Fruit fly (Drosophila melanogaster) whole organism, prepupa: Measurements from ENCODE around the gene CG2003.

Experiments
- Blimp-1 ChIP-seq: fragments of 200-800 bp; sonication (Bioruptor generic); optimal IDR thresholded peaks from 3 replicates; lab custom pipeline; 2017; ENCODE audit warnings: missing biosample characterization, missing genetic modification characterization, mild to moderate bottlenecking, moderate library complexity, missing genetic modification reagents
- CG10631 ChIP-seq: fragments of 200-800 bp; sonication (Bioruptor generic); optimal IDR thresholded peaks from 2 replicates; lab custom pipeline; 2016; ENCODE audit warnings: missing biosample characterization, missing genetic modification characterization
- CG10669 ChIP-seq: fragments of 200-800 bp; sonication (Bioruptor generic); optimal IDR thresholded peaks from 3 replicates; lab custom pipeline; 2018; ENCODE audit warnings: missing biosample characterization, mild to moderate bottlenecking, missing genetic modification characterization, moderate library complexity
- CG11902 ChIP-seq: fragments of 200-800 bp; sonication (Bioruptor generic); optimal IDR thresholded peaks from 3 replicates; lab custom pipeline; 2016; ENCODE audit warnings: missing biosample characterization, missing genetic modification characterization
- CG15336 ChIP-seq: fragments of 200-800 bp; sonication (Bioruptor generic); IDR thresholded peaks from 2 replicates; pipeline ENCODE4 v1.3.6; 2022; ENCODE audit warnings: missing biosample characterization, missing genetic modification characterization
- CG1621 ChIP-seq: fragments of 200-800 bp; sonication (Bioruptor generic); optimal IDR thresholded peaks from 3 replicates; lab custom pipeline; 2018; ENCODE audit warnings: missing biosample characterization, mild to moderate bottlenecking, missing genetic modification characterization
- CG16779 ChIP-seq: fragments of 200-800 bp; sonication (Bioruptor generic); optimal IDR thresholded peaks from 3 replicates; lab custom pipeline; 2017; ENCODE audit warnings: missing biosample characterization, mild to moderate bottlenecking, missing genetic modification characterization
- CG3032 ChIP-seq: fragments of 200-800 bp; optimal IDR thresholded peaks from 2 replicates; lab custom pipeline; 2019; ENCODE audit warnings: missing biosample characterization, mild to moderate bottlenecking, missing genetic modification characterization, moderate library complexity
- CG31627 ChIP-seq: fragments of 200-800 bp; sonication (Bioruptor generic); optimal IDR thresholded peaks from 3 replicates; lab custom pipeline; 2016; ENCODE audit warnings: missing biosample characterization, missing genetic modification characterization
- CG32006 ChIP-seq: fragments of 200-800 bp; sonication (Bioruptor generic); optimal IDR thresholded peaks from 3 replicates; lab custom pipeline; 2017; ENCODE audit warnings: missing biosample characterization, mild to moderate bottlenecking, missing genetic modification characterization
- CG34406 ChIP-seq: fragments of 200-800 bp; sonication (Bioruptor generic); optimal IDR thresholded peaks from 3 replicates; lab custom pipeline; 2016; ENCODE audit warnings: missing biosample characterization, missing genetic modification characterization
- CG3919 ChIP-seq: fragments of 200-800 bp; sonication (Bioruptor generic); optimal IDR thresholded peaks from 3 replicates; lab custom pipeline; 2016; ENCODE audit warnings: missing biosample characterization, missing genetic modification characterization
- CG4318 ChIP-seq: fragments of 200-800 bp; sonication (Bioruptor generic); optimal IDR thresholded peaks from 3 replicates; lab custom pipeline; 2017; ENCODE audit warnings: missing biosample characterization, mild to moderate bottlenecking, missing genetic modification characterization
- CG6163 ChIP-seq: fragments of 200-800 bp; sonication (Bioruptor generic); IDR thresholded peaks from 3 replicates; pipeline ENCODE4 v1.3.6; 2022; ENCODE audit warnings: missing biosample characterization, missing genetic modification characterization
- CG6276 ChIP-seq: fragments of 200-800 bp; sonication (Bioruptor generic); optimal IDR thresholded peaks from 2 replicates; lab custom pipeline; 2017; ENCODE audit warnings: missing biosample characterization, mild to moderate bottlenecking, missing genetic modification characterization
- CG6808 ChIP-seq: fragments of 200-800 bp; sonication (Bioruptor generic); optimal IDR thresholded peaks from 3 replicates; lab custom pipeline; 2017; ENCODE audit warnings: missing biosample characterization, missing genetic modification characterization, mild to moderate bottlenecking, moderate library complexity, missing genetic modification reagents
- CG7368 ChIP-seq: fragments of 200-800 bp; sonication (Bioruptor generic); optimal IDR thresholded peaks from 3 replicates; lab custom pipeline; 2016; ENCODE audit warnings: missing biosample characterization, missing genetic modification characterization
- CG8119 ChIP-seq: fragments of 200-800 bp; sonication (Bioruptor generic); IDR thresholded peaks from 3 replicates; pipeline ENCODE4 v1.3.6; 2022; ENCODE audit warnings: missing biosample characterization, missing genetic modification characterization
- CG8319 ChIP-seq: fragments of 200-800 bp; sonication (Bioruptor generic); optimal IDR thresholded peaks from 3 replicates; lab custom pipeline; 2016; ENCODE audit warnings: missing biosample characterization, missing genetic modification characterization
- CG8632 ChIP-seq: fragments of 200-800 bp; sonication (Bioruptor generic); optimal IDR thresholded peaks from 3 replicates; lab custom pipeline; 2016; ENCODE audit warnings: missing biosample characterization, missing genetic modification characterization
- CG9139 ChIP-seq: fragments of 200-800 bp; sonication (Bioruptor generic); optimal IDR thresholded peaks from 3 replicates; lab custom pipeline; 2017; ENCODE audit warnings: missing biosample characterization, mild to moderate bottlenecking, missing genetic modification characterization
- Eip75B ChIP-seq: fragments of 200-800 bp; sonication (Bioruptor generic); optimal IDR thresholded peaks from 3 replicates; lab custom pipeline; 2016; ENCODE audit warnings: missing biosample characterization, missing genetic modification characterization
- Eip78C ChIP-seq: fragments of 200-800 bp; sonication (Bioruptor generic); peaks from one replicate; lab custom pipeline; 2016; ENCODE audit warnings: missing biosample characterization, missing genetic modification characterization
- Eip93F ChIP-seq: fragments of 200-800 bp; sonication (Bioruptor generic); optimal IDR thresholded peaks from 2 replicates; lab custom pipeline; 2016; ENCODE audit warnings: missing biosample characterization, mild to moderate bottlenecking, missing genetic modification characterization
- Ets21C ChIP-seq: fragments of 200-800 bp; sonication (Bioruptor generic); optimal IDR thresholded peaks from 3 replicates; lab custom pipeline; 2016; ENCODE audit warnings: missing biosample characterization, missing genetic modification characterization
- Ets96B ChIP-seq: fragments of 200-800 bp; optimal IDR thresholded peaks from 2 replicates; lab custom pipeline; 2019; ENCODE audit warnings: missing biosample characterization, mild to moderate bottlenecking, missing genetic modification characterization, moderate library complexity
- Hr38 ChIP-seq: sonication (Bioruptor generic); optimal IDR thresholded peaks from 2 replicates; lab custom pipeline; 2016; ENCODE audit warnings: missing biosample characterization, missing genetic modification characterization
- Hr39 ChIP-seq: fragments of 200-800 bp; sonication (Bioruptor generic); optimal IDR thresholded peaks from 2 replicates; lab custom pipeline; 2016; ENCODE audit warnings: missing biosample characterization, missing genetic modification characterization
- Hr4 ChIP-seq: fragments of 200-800 bp; sonication (Bioruptor generic); optimal IDR thresholded peaks from 3 replicates; lab custom pipeline; 2016; ENCODE audit warnings: missing biosample characterization, missing genetic modification characterization
- Lpt ChIP-seq: fragments of 200-800 bp; sonication (Bioruptor generic); optimal IDR thresholded peaks from 3 replicates; lab custom pipeline; 2016; ENCODE audit warnings: missing biosample characterization, missing genetic modification characterization
- OdsH ChIP-seq: fragments of 200-800 bp; sonication (Bioruptor generic); optimal IDR thresholded peaks from 3 replicates; lab custom pipeline; 2016; ENCODE audit warnings: missing biosample characterization, missing genetic modification characterization
- Smox ChIP-seq: fragments of 200-800 bp; sonication (Bioruptor generic); optimal IDR thresholded peaks from 3 replicates; lab custom pipeline; 2016; ENCODE audit warnings: missing biosample characterization, missing genetic modification characterization
- Sox102F ChIP-seq: fragments of 200-800 bp; sonication (Bioruptor generic); optimal IDR thresholded peaks from 2 replicates; lab custom pipeline; 2016; ENCODE audit warnings: missing biosample characterization, mild to moderate bottlenecking, missing genetic modification characterization
- Sox14 ChIP-seq: fragments of 200-800 bp; sonication (Bioruptor generic); optimal IDR thresholded peaks from 3 replicates; lab custom pipeline; 2016; ENCODE audit warnings: missing biosample characterization, missing genetic modification characterization
- achi ChIP-seq: fragments of 200-800 bp; sonication (Bioruptor generic); optimal IDR thresholded peaks from 3 replicates; lab custom pipeline; 2016; ENCODE audit warnings: missing biosample characterization, missing genetic modification characterization
- acj6 ChIP-seq: fragments of 200-800 bp; sonication (Bioruptor generic); optimal IDR thresholded peaks from 3 replicates; lab custom pipeline; 2016; ENCODE audit warnings: missing biosample characterization, missing genetic modification characterization
- dsx ChIP-seq: fragments of 200-800 bp; optimal IDR thresholded peaks from 3 replicates; lab custom pipeline; 2019; ENCODE audit warnings: missing biosample characterization, mild to moderate bottlenecking, missing genetic modification characterization, moderate library complexity; ENCODE audit not compliant: poor library complexity, severe bottlenecking
- eg ChIP-seq: fragments of 200-800 bp; sonication (Bioruptor generic); IDR thresholded peaks from 3 replicates; pipeline ENCODE4 v1.3.6; 2022; ENCODE audit warnings: missing biosample characterization, missing genetic modification characterization
- fd59A ChIP-seq: fragments of 200-800 bp; sonication (Bioruptor generic); optimal IDR thresholded peaks from 2 replicates; lab custom pipeline; 2017; ENCODE audit warnings: missing biosample characterization, mild to moderate bottlenecking, missing genetic modification characterization, missing genetic modification reagents
- fd85E ChIP-seq: fragments of 200-800 bp; sonication (Bioruptor generic); optimal IDR thresholded peaks from 3 replicates; lab custom pipeline; 2016; ENCODE audit warnings: missing biosample characterization, missing genetic modification characterization
- fkh ChIP-seq: fragments of 200-800 bp; sonication (Bioruptor generic); optimal IDR thresholded peaks from 3 replicates; lab custom pipeline; 2017; ENCODE audit warnings: missing biosample characterization, mild to moderate bottlenecking, missing genetic modification characterization, moderate library complexity
- lz ChIP-seq: fragments of 200-800 bp; sonication (Bioruptor generic); optimal IDR thresholded peaks from 3 replicates; lab custom pipeline; 2016; ENCODE audit warnings: missing biosample characterization, missing genetic modification characterization
- pdm3 ChIP-seq: fragments of 200-800 bp; sonication (Bioruptor generic); optimal IDR thresholded peaks from 3 replicates; lab custom pipeline; 2016; ENCODE audit warnings: missing biosample characterization, missing genetic modification characterization
- salr ChIP-seq, 2 experiments: fragments of 200-800 bp; sonication (Bioruptor generic); optimal IDR thresholded peaks; 3 replicates each; lab custom pipeline; 2016 to 2018; ENCODE audit warnings: missing biosample characterization in 2 of 2, missing genetic modification characterization in 2 of 2, mild to moderate bottlenecking in 1 of 2
- ss ChIP-seq, 2 experiments: fragments of 200-800 bp; sonication (Bioruptor generic); optimal IDR thresholded peaks; 2 replicates in 1 of 2; 3 replicates in 1 of 2; lab custom pipeline; 2017 to 2018; ENCODE audit warnings: mild to moderate bottlenecking in 2 of 2, missing biosample characterization in 2 of 2, missing genetic modification characterization in 2 of 2, moderate library complexity in 1 of 2
- svp ChIP-seq: fragments of 200-800 bp; sonication (Bioruptor generic); peaks from one replicate; lab custom pipeline; 2016; ENCODE audit warnings: missing biosample characterization, missing genetic modification characterization
- topi ChIP-seq: fragments of 200-800 bp; sonication (Bioruptor generic); optimal IDR thresholded peaks from 3 replicates; lab custom pipeline; 2016; ENCODE audit warnings: missing biosample characterization, missing genetic modification characterization
- vri ChIP-seq: fragments of 200-800 bp; sonication (Bioruptor generic); optimal IDR thresholded peaks from 3 replicates; lab custom pipeline; 2016; ENCODE audit warnings: missing biosample characterization, mild to moderate bottlenecking, missing genetic modification characterization

The CG2003 gene

dm6 chr3R:31943720-31944586 lies 34.0 kb upstream of the CG2003 start (continued):
- TF ChIP-seq ss (GFP tag; optimal IDR thresholded peaks at IDR 0.05; lab: Kevin White, UChicago) (peak; percentile 66 to 89), fd59A (GFP tag; lab: Kevin White, UChicago) (no peak), CG8319 (GFP tag; lab: Kevin White, UChicago) (no peak), fd85E (no peak), CG31627 (GFP tag; lab: Kevin White, UChicago) (peak; percentile 22), CG1621 (tag; lab: Kevin White, UChicago) (no peak), svp (GFP tag; lab: Kevin White, UChicago) (peak; percentile 69), CG6276 (GFP tag; lab: Kevin White, UChicago) (peak; percentile 32), Hr39 (peak; percentile 10), CG3032 (peak; percentile 14), salr (GFP tag; optimal IDR thresholded peaks at IDR 0.05; lab: Kevin White, UChicago) (peak in 1 of 2 experiments; percentile 24), CG16779 (peak; percentile 17), CG34406 (GFP tag; lab: Kevin White, UChicago) (peak; percentile 39), topi (GFP tag; lab: Kevin White, UChicago) (peak; percentile 46), CG3919 (peak; percentile 43), Smox (GFP tag; lab: Kevin White, UChicago) (peak; percentile 36), Eip78C (peak; percentile 89), dsx (GFP tag; lab: Kevin White, UChicago) (peak; percentile 57), pdm3 (GFP tag; lab: Kevin White, UChicago) (peak; percentile 23), CG4318 (GFP tag; lab: Kevin White, UChicago) (peak; percentile 27), fkh (no peak), CG9139 (GFP tag; lab: Kevin White, UChicago) (no peak), CG6163 (GFP tag; lab: Robert Waterston, UW) (peak; percentile 68), Sox14 (peak; percentile 61), CG6808 (no peak)

dm6 chr3R:31945684-31946083 lies 32.2 kb upstream of the CG2003 start:
- peak; percentile 6 for TF ChIP-seq CG10631 (GFP tag; lab: Kevin White, UChicago)
- TF ChIP-seq CG32006 (GFP tag; lab: Kevin White, UChicago): peak; percentile 40
- no peak for TF ChIP-seq vri (GFP tag; lab: Kevin White, UChicago)
- TF ChIP-seq lz (GFP tag; lab: Kevin White, UChicago): peak; percentile 20
- peak; percentile 28; the same call in 1 of the 3 replicates for TF ChIP-seq CG6163 (GFP tag; lab: Robert Waterston, UW)
- no peak for TF ChIP-seq Eip75B
- TF ChIP-seq CG8119 (GFP tag; lab: Robert Waterston, UW): no peak
- TF ChIP-seq CG11902: no peak
- no peak for TF ChIP-seq Eip93F (GFP tag; lab: Kevin White, UChicago)
- no peak for TF ChIP-seq CG10669
- 0 out of 3 replicates have a peak, but pooled peaks have one; percentile 34 for TF ChIP-seq eg
- TF ChIP-seq Ets96B: no peak
- TF ChIP-seq CG7368 (GFP tag; lab: Kevin White, UChicago): no peak
- no peak for TF ChIP-seq Ets21C (GFP tag; lab: Kevin White, UChicago)
- no peak for TF ChIP-seq fd59A (GFP tag; lab: Kevin White, UChicago)
- TF ChIP-seq fkh: no peak
- peak; percentile 0 for TF ChIP-seq Sox14
- TF ChIP-seq CG8632 (GFP tag; lab: Kevin White, UChicago): no peak
- TF ChIP-seq CG15336 (GFP tag; lab: Robert Waterston, UW): no peak
- no peak for TF ChIP-seq CG3919
- TF ChIP-seq acj6 (GFP tag; lab: Kevin White, UChicago): no peak
- no peak for TF ChIP-seq Lpt (GFP tag; lab: Kevin White, UChicago)
- no peak for TF ChIP-seq CG3032
- no peak for TF ChIP-seq Blimp-1
- TF ChIP-seq OdsH: peak; percentile 19
- peak; percentile 49 for TF ChIP-seq svp (GFP tag; lab: Kevin White, UChicago)
- peak; percentile 35 for TF ChIP-seq Hr4
- TF ChIP-seq Smox (GFP tag; lab: Kevin White, UChicago): peak; percentile 19
- TF ChIP-seq CG34406 (GFP tag; lab: Kevin White, UChicago): no peak
- no peak for TF ChIP-seq Hr38 (GFP tag; lab: Kevin White, UChicago)
- TF ChIP-seq CG6276 (GFP tag; lab: Kevin White, UChicago): no peak
- TF ChIP-seq CG31627 (GFP tag; lab: Kevin White, UChicago): peak; percentile 5
- no peak for TF ChIP-seq achi (GFP tag; lab: Kevin White, UChicago)
- TF ChIP-seq Sox102F (GFP tag; lab: Kevin White, UChicago): no peak
